Worm (Caenorhabditis elegans) whole organism, late embryonic: ENCODE results near the gene Y71H2AM.20.

Experiments used
- K02D7.2 ChIP-seq: sonication (generic microtip); optimal IDR thresholded peaks from 2 replicates; lab custom pipeline; 2017; ENCODE audit warnings: mild to moderate bottlenecking, missing genetic modification characterization, missing compliant biosample characterization
- ceh-2 ChIP-seq: sonication (generic microtip); optimal IDR thresholded peaks from 2 replicates; lab custom pipeline; 2016; ENCODE audit warnings: missing genotype, missing genetic modification characterization, missing compliant biosample characterization
- ceh-24 ChIP-seq: sonication (generic microtip); optimal IDR thresholded peaks from 2 replicates; lab custom pipeline; 2016; ENCODE audit warnings: mild to moderate bottlenecking, missing genetic modification characterization, missing compliant biosample characterization
- ceh-34 ChIP-seq: sonication (generic microtip); optimal IDR thresholded peaks from 2 replicates; lab custom pipeline; 2016; ENCODE audit warnings: mild to moderate bottlenecking, missing genetic modification characterization, missing compliant biosample characterization
- elt-2 ChIP-seq: sonication (generic microtip); optimal IDR thresholded peaks from 2 replicates; lab custom pipeline; 2016; ENCODE audit warnings: missing genetic modification reagents, missing genetic modification characterization, missing compliant biosample characterization
- eyg-1 ChIP-seq: sonication (generic microtip); optimal IDR thresholded peaks from 2 replicates; lab custom pipeline; 2016; ENCODE audit warnings: missing genotype, missing genetic modification characterization, missing compliant biosample characterization
- fax-1 ChIP-seq: sonication (generic microtip); optimal IDR thresholded peaks from 2 replicates; lab custom pipeline; 2016; ENCODE audit warnings: missing genotype, missing genetic modification characterization, missing compliant biosample characterization
- hlh-13 ChIP-seq: fragments of 200-800 bp; sonication (Bioruptor generic); optimal IDR thresholded peaks from 2 replicates; lab custom pipeline; 2018; ENCODE audit warnings: mild to moderate bottlenecking, missing genetic modification characterization, missing compliant biosample characterization
- lin-11 ChIP-seq: fragments of 200-800 bp; sonication (Bioruptor generic); optimal IDR thresholded peaks from 2 replicates; lab custom pipeline; 2018; ENCODE audit warnings: mild to moderate bottlenecking, missing genetic modification characterization, missing compliant biosample characterization
- pax-1 ChIP-seq: fragments of 150-350 bp; optimal IDR thresholded peaks from 2 replicates; lab custom pipeline; 2014; ENCODE audit warnings: missing biosample characterization, missing genetic modification characterization
- pqm-1 ChIP-seq: sonication (generic microtip); optimal IDR thresholded peaks from 2 replicates; lab custom pipeline; 2016; ENCODE audit warnings: missing genetic modification characterization, missing compliant biosample characterization
- unc-86 ChIP-seq: sonication (generic microtip); optimal IDR thresholded peaks from 2 replicates; lab custom pipeline; 2016; ENCODE audit warnings: missing genetic modification characterization, missing compliant biosample characterization

The Y71H2AM.20 gene

DNA sequence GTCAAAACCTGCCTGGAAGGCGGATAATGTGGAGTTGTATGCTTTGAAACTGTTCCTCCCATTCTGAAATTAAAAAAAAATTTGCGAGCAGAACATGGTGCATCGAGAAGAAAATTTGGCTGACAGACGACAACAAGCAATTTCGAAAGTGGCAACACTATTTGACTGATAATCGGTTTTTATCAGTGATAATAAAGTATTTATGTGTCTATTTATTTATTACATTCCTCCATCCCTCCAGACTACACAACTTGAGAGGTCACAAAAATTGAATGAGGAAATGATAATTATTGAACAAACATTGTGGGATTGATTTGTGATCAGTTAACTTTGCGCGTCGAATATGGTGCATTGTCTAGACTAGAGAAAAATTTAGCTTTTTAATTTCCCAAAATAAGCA is 46.3 kb downstream of the Y71H2AM.20 start, which contains the start of gene cest-25:
Gene cest-25 (minus strand): TSS at position 63 of the 400 bp plus-strand sequence.
- TF ChIP-seq K02D7.2 (tag; lab: Kevin White, UChicago) (no peak), elt-2 (tag; lab: Kevin White, UChicago) (peak; percentile 56), pax-1 (tag; lab: Kevin White, UChicago) (no peak), ceh-34 (tag; lab: Kevin White, UChicago) (no peak), pqm-1 (tag; lab: Kevin White, UChicago) (no peak)

DNA sequence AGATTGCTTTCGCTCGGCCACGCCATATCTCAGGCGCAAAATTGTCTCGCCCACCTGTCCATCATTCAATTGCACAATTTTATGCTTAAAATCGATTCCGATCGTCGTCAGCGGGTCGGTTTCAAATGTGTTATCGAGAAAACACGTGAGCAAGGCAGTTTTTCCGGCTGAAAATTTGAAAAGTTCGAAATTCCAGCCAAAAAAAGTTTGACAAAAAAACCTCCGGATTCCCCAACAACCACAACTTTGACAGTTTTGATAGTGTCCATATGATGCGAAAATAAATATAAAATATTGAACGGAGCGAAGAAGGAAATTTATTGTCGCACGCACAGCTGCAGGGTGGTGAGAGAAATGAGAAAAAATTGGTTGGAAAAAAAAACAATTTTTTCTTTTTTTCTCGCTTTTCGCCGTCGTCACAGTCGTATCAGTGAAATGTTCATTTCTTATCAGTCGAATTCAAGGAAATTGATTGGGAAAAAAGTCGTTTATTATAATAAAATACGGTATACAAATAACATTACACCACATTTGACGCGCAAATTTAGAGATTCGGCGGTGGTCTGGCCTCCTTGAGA is 52.1 kb downstream of the Y71H2AM.20 start, which contains the start of gene Y71H2AM.12:
Gene Y71H2AM.12 (minus strand): TSS at position 486 of the 578 bp plus-strand sequence.
- TF ChIP-seq fax-1 (tag; lab: Kevin White, UChicago): no peak
- no peak for TF ChIP-seq ceh-24 (tag; lab: Kevin White, UChicago)
- no peak for TF ChIP-seq ceh-2
- no peak for TF ChIP-seq eyg-1
- TF ChIP-seq hlh-13 (GFP tag; lab: Kevin White, UChicago): no peak
- TF ChIP-seq lin-11 (tag; lab: Kevin White, UChicago): no peak
- TF ChIP-seq unc-86 (tag; lab: Kevin White, UChicago): no peak
- TF ChIP-seq, all 69 proteins: peak for 0
